Worm (Caenorhabditis elegans) whole organism, L4 larva: ENCODE data around the gene dna-2.

Experiments used
- F10B5.3 ChIP-seq: sonication (generic microtip); optimal IDR thresholded peaks from 2 replicates; lab custom pipeline; 2016; ENCODE audit warnings: mild to moderate bottlenecking, missing genetic modification characterization, missing compliant biosample characterization
- F49E8.2 ChIP-seq: sonication (generic microtip); optimal IDR thresholded peaks from 2 replicates; lab custom pipeline; 2016; ENCODE audit warnings: missing compliant biosample characterization, mild to moderate bottlenecking, missing genetic modification characterization, borderline replicate concordance
- Y105C5A.15 ChIP-seq: fragments of 200-800 bp; sonication (Bioruptor generic); IDR thresholded peaks from 2 replicates; pipeline ENCODE4 v1.3.6; 2022; ENCODE audit warnings: missing genetic modification characterization, missing compliant biosample characterization
- Y48G9A.11 ChIP-seq: fragments of 200-800 bp; sonication (Bioruptor generic); IDR thresholded peaks from 2 replicates; pipeline ENCODE4 v1.3.6; 2022; ENCODE audit warnings: missing genetic modification reagents, missing genetic modification characterization, missing compliant biosample characterization
- aha-1 ChIP-seq: fragments of 150-350 bp; peaks from one replicate; lab custom pipeline; 2014; ENCODE audit warnings: missing biosample characterization, missing genetic modification characterization
- ama-1 ChIP-seq: fragments of 150-350 bp; optimal IDR thresholded peaks from 2 replicates; lab custom pipeline; 2014; ENCODE audit warnings: inconsistent platforms, mixed read lengths
- arid-1 ChIP-seq: fragments of 200-800 bp; sonication (Bioruptor generic); conservative IDR thresholded peaks from 2 replicates; pipeline ENCODE4 v1.3.6; 2022; ENCODE audit warnings: missing genetic modification reagents, missing genetic modification characterization, missing compliant biosample characterization
- ceh-44 ChIP-seq: fragments of 200-800 bp; sonication (Bioruptor generic); IDR thresholded peaks from 2 replicates; pipeline ENCODE4 v1.3.6; 2022; ENCODE audit warnings: missing genetic modification reagents, missing genetic modification characterization, missing compliant biosample characterization
- ceh-62 ChIP-seq: sonication (generic microtip); optimal IDR thresholded peaks from 2 replicates; lab custom pipeline; 2017; ENCODE audit warnings: missing biosample characterization, missing genetic modification characterization
- daf-12 ChIP-seq: fragments of 150-350 bp; optimal IDR thresholded peaks from 2 replicates; lab custom pipeline; 2014; ENCODE audit warnings: missing biosample characterization, missing genetic modification reagents, missing genetic modification characterization
- dmd-9 ChIP-seq: fragments of 200-800 bp; sonication (Bioruptor generic); IDR thresholded peaks from 2 replicates; pipeline ENCODE4 v1.3.6; 2022; ENCODE audit warnings: missing genetic modification reagents, missing genetic modification characterization, missing compliant biosample characterization
- duxl-1 ChIP-seq: sonication (generic microtip); optimal IDR thresholded peaks from 2 replicates; lab custom pipeline; 2016; ENCODE audit warnings: mild to moderate bottlenecking, missing genetic modification characterization, moderate library complexity, missing compliant biosample characterization; ENCODE audit not compliant: poor library complexity
- dve-1 ChIP-seq: sonication (generic microtip); optimal IDR thresholded peaks from 2 replicates; lab custom pipeline; 2017; ENCODE audit warnings: antibody characterized with exemption, mild to moderate bottlenecking, missing genetic modification characterization, missing compliant biosample characterization; ENCODE audit not compliant: insufficient read depth
- egl-43 ChIP-seq: fragments of 200-800 bp; sonication (Bioruptor generic); IDR thresholded peaks from 2 replicates; pipeline ENCODE4 v1.3.6; 2022; ENCODE audit warnings: missing genetic modification reagents, missing genetic modification characterization, missing compliant biosample characterization
- hmg-1.1 ChIP-seq: fragments of 200-800 bp; sonication (Bioruptor generic); IDR thresholded peaks from 2 replicates; pipeline ENCODE4 v1.3.6; 2022; ENCODE audit warnings: missing genetic modification reagents, missing genetic modification characterization, missing compliant biosample characterization
- jun-1 ChIP-seq: fragments of 150-350 bp; optimal IDR thresholded peaks from 2 replicates; lab custom pipeline; 2014; ENCODE audit warnings: missing biosample characterization, missing genetic modification reagents, missing genetic modification characterization
- lin-13 ChIP-seq: fragments of 150-350 bp; optimal IDR thresholded peaks from 2 replicates; lab custom pipeline; 2014; ENCODE audit warnings: missing biosample characterization, missing genetic modification reagents, missing genetic modification characterization
- lin-38 ChIP-seq: fragments of 200-800 bp; sonication (Bioruptor generic); IDR thresholded peaks from 2 replicates; pipeline ENCODE4 v1.3.6; 2022; ENCODE audit warnings: missing genetic modification reagents, missing genetic modification characterization, missing compliant biosample characterization
- lir-3 ChIP-seq: sonication (generic microtip); optimal IDR thresholded peaks from 2 replicates; lab custom pipeline; 2016; ENCODE audit warnings: mild to moderate bottlenecking, missing genetic modification characterization, missing compliant biosample characterization
- lsy-2 ChIP-seq, 2 experiments: fragments of 150-350 bp in 1 of 2; sonication (generic microtip) in 1 of 2; optimal IDR thresholded peaks; 2 replicates each; lab custom pipeline; 2014 to 2017; ENCODE audit warnings: missing biosample characterization in 2 of 2, missing genetic modification characterization in 2 of 2
- madf-5 ChIP-seq, 2 experiments: fragments of 200-800 bp; sonication (Bioruptor generic); IDR thresholded peaks; 2 replicates each; pipeline ENCODE4 v1.3.6; 2022; ENCODE audit warnings: missing compliant biosample characterization in 2 of 2, missing genetic modification characterization in 2 of 2
- madf-9 ChIP-seq: fragments of 200-800 bp; sonication (Bioruptor generic); conservative IDR thresholded peaks from 2 replicates; pipeline ENCODE4 v1.3.6; 2022; ENCODE audit warnings: missing genetic modification reagents, missing genetic modification characterization, missing compliant biosample characterization
- mes-2 ChIP-seq: sonication (generic microtip); optimal IDR thresholded peaks from 2 replicates; lab custom pipeline; 2016; ENCODE audit warnings: missing genotype, mild to moderate bottlenecking, missing genetic modification characterization, missing compliant biosample characterization; ENCODE audit not compliant: poor library complexity, severe bottlenecking
- mxl-2 ChIP-seq: fragments of 200-800 bp; sonication (Bioruptor generic); conservative IDR thresholded peaks from 2 replicates; pipeline ENCODE4 v1.3.6; 2022; ENCODE audit warnings: missing genetic modification reagents, missing genetic modification characterization, missing compliant biosample characterization
- nhr-11 ChIP-seq: fragments of 150-350 bp; optimal IDR thresholded peaks from 2 replicates; lab custom pipeline; 2014; ENCODE audit warnings: missing biosample characterization, missing genetic modification characterization
- nhr-237 ChIP-seq: sonication (generic microtip); optimal IDR thresholded peaks from 2 replicates; lab custom pipeline; 2017; ENCODE audit warnings: missing biosample characterization, missing genetic modification characterization
- pha-4 ChIP-seq, 2 experiments: fragments of 150-350 bp in 1 of 2; fragments of 200-800 bp in 1 of 2; sonication (Bioruptor generic) in 1 of 2; IDR thresholded peaks in 1 of 2; optimal IDR thresholded peaks in 1 of 2; 2 replicates each; pipeline versions ENCODE4 v1.3.6 to Lab custom; 2014 to 2022; ENCODE audit warnings: missing genetic modification characterization in 2 of 2, missing genetic modification reagents in 2 of 2, missing biosample characterization in 1 of 2, missing compliant biosample characterization in 1 of 2
- php-3 ChIP-seq: fragments of 200-800 bp; sonication (Bioruptor generic); IDR thresholded peaks from 2 replicates; pipeline ENCODE4 v1.3.6; 2022; ENCODE audit warnings: missing genetic modification reagents, missing genetic modification characterization, missing compliant biosample characterization
- pqm-1 ChIP-seq: sonication (generic microtip); optimal IDR thresholded peaks from 2 replicates; lab custom pipeline; 2017; ENCODE audit warnings: missing biosample characterization, missing genetic modification characterization
- saeg-2 ChIP-seq: fragments of 200-800 bp; sonication (Bioruptor generic); IDR thresholded peaks from 2 replicates; pipeline ENCODE4 v1.3.6; 2022; ENCODE audit warnings: missing genetic modification reagents, missing genetic modification characterization, missing compliant biosample characterization
- set-16 ChIP-seq: fragments of 200-800 bp; sonication (Bioruptor generic); IDR thresholded peaks from 2 replicates; pipeline ENCODE4 v1.3.6; 2022; ENCODE audit warnings: missing genetic modification reagents, missing genetic modification characterization, missing compliant biosample characterization
- snpc-1.2 ChIP-seq: fragments of 200-800 bp; sonication (Bioruptor generic); IDR thresholded peaks from 2 replicates; pipeline ENCODE4 v1.3.6; 2022; ENCODE audit warnings: missing genetic modification reagents, missing genetic modification characterization, missing compliant biosample characterization
- tra-1 ChIP-seq: fragments of 200-800 bp; sonication (Bioruptor generic); IDR thresholded peaks from 2 replicates; pipeline ENCODE4 v1.3.6; 2022; ENCODE audit warnings: missing genetic modification reagents, missing genetic modification characterization, missing compliant biosample characterization
- unc-130 ChIP-seq: sonication (generic microtip); optimal IDR thresholded peaks from 2 replicates; lab custom pipeline; 2016; ENCODE audit warnings: missing genetic modification reagents, missing genetic modification characterization, missing compliant biosample characterization
- unc-62 ChIP-seq, 3 experiments: fragments of 150-350 bp in 1 of 3; sonication (generic microtip); optimal IDR thresholded peaks in 2 of 3; peaks in 1 of 3; 1 replicate in 1 of 3; 2 replicates in 2 of 3; lab custom pipeline; 2014 to 2017; ENCODE audit warnings: missing biosample characterization in 3 of 3, missing genetic modification characterization in 3 of 3, missing genetic modification reagents in 3 of 3, missing genotype in 1 of 3
- zfp-3 ChIP-seq: fragments of 200-800 bp; sonication (Bioruptor generic); conservative IDR thresholded peaks from 2 replicates; pipeline ENCODE4 v1.3.6; 2022; ENCODE audit warnings: missing genetic modification reagents, missing genetic modification characterization, missing compliant biosample characterization
- zip-11 ChIP-seq: fragments of 200-800 bp; sonication (Bioruptor generic); IDR thresholded peaks from 2 replicates; pipeline ENCODE4 v1.3.6; 2022; ENCODE audit warnings: missing genetic modification characterization, missing compliant biosample characterization

Gene dna-2

DNA sequence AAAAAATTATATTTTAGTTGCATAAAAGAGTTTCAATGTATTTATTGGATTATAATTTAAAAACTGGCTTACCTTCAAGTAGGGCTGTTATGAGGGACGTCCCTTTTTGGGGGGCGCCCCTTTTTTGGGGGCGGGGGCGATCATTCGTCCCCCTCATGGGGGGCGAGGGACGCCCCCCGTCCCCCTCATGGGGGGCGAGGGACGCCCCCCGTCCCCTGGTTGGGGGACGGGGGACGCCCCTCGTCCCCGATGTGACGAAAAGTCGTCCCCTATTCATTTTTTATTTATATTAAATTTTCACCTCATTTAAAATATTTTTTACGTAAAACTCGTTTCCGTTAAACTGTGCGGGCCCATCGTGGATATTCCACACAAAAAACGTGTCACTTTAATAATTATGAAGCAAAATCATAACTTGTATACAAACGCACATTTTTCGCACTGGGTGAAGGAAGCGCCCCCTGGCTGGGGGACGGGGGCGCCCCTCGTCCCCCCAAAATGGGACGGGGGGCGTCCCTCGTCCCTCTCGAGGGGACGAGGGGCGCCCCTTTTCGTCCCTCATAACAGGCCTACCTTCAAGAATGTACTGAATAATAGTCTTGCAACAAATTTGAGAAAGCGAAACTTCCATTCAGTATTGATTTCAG lies 12.6 kb upstream of the dna-2 start:
- TF ChIP-seq pqm-1 (tag; lab: Kevin White, UChicago), result no peak
- TF ChIP-seq set-16 (GFP tag; lab: Robert Waterston, UW), result peak; percentile 97
- peak; percentile 98; the same call in 1 of the 2 replicates for TF ChIP-seq pha-4 (GFP tag; IDR thresholded peaks at IDR 0.05; lab: Robert Waterston, UW)
- no peak for TF ChIP-seq pha-4 (tag; optimal IDR thresholded peaks at IDR 0.05; lab: Kevin White, UChicago)

DNA sequence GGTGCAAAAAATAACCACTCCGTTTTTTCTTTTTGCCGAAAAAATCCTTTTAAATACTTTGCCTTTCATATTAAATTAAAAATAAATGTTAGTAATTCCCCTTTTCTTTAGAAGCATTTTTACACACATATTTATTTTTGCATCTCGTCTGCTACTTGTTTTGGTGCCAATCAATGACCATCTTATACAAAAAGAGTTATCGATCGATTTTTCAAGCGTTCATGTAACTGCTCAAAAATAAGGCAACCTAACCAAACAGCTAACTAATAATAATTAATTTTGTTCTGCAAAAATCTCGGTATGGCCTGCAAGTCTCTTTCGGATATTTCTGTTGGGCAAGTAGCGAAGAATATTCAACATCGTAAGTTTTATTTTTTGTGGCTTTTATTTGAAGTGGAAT lies 11.8 kb upstream of the dna-2 start, which contains the start of gene F44E5.2:
Gene F44E5.2, plus strand, starts transcription at position 301 of the 400 bp plus-strand sequence.
- TF ChIP-seq madf-9 (GFP tag; lab: Robert Waterston, UW), result no peak
- peak in 1 of 2 experiments; percentile 43 for TF ChIP-seq unc-62 (GFP tag; optimal IDR thresholded peaks at IDR 0.05 in 1 of 2; lab: Kevin White, UChicago)
- TF ChIP-seq unc-62 (tag; optimal IDR thresholded peaks at IDR 0.05; lab: Kevin White, UChicago), result no peak

DNA sequence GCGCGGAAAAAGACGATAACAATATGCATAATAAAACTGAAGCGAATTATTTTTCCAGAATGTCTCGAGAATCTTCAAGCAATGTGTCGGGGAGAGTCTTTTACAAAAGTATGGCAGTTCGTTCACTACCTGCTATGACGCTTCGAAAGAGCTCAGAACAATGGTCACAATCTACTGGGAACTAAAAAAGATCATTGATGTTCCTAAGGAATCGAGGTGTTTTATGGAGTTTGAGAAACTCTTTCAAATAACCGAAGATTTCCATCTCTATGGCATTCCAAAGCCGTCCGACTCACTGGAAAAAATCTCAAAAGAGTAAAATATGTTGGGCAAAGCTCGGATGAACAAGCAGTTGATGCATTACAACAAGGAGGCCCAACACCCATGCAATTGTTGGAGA lies 5.9 kb upstream of the dna-2 start, which contains the start of gene F44E5.15:
Gene F44E5.15, plus strand, starts transcription at position 301 of the 400 bp plus-strand sequence.
- TF ChIP-seq aha-1, result peak; percentile 20
- TF ChIP-seq arid-1, result no peak

DNA sequence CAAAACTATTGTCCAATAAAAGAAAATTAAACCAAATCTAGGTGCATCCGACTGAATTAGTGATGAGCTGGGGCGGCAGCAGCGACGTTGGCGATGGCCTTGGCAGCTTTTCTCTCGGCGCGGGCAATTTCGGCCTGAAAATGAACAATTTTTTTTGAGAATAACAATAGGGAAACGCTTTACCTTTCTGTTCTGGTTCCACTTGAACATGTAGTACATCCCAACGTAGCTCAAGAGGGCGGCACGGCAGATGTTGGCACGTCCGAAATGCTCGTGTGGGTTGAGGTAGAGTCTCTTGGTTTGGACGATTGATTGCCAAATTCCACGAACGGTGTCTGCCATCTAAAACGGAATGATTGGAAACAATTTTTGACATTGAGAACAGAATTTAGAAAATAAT lies 4.0 kb upstream of the dna-2 start, which contains the start of gene F44E5.1:
Gene F44E5.1, minus strand, starts transcription at position 342 of the 400 bp plus-strand sequence.
- TF ChIP-seq hmg-1.1 (GFP tag; lab: Robert Waterston, UW), result 0 out of 2 replicates have a peak, but pooled peaks have one; percentile 11
- no peak for TF ChIP-seq lin-13 (GFP tag; lab: Kevin White, UChicago)
- TF ChIP-seq mes-2 (tag; lab: Kevin White, UChicago), result peak; percentile 9
- peak; percentile 62; the same call in 1 of the 2 replicates for TF ChIP-seq php-3 (GFP tag; lab: Robert Waterston, UW)
- TF ChIP-seq lin-38 (GFP tag; lab: Robert Waterston, UW), result peak; percentile 46
- peak; percentile 86 for TF ChIP-seq ama-1 (lab: Kevin White, UChicago)
- peak; percentile 59; the same call in 1 of the 2 replicates for TF ChIP-seq zfp-3 (GFP tag; lab: Robert Waterston, UW)
- no peak for TF ChIP-seq saeg-2
- TF ChIP-seq, all 104 proteins: peak for 6

DNA sequence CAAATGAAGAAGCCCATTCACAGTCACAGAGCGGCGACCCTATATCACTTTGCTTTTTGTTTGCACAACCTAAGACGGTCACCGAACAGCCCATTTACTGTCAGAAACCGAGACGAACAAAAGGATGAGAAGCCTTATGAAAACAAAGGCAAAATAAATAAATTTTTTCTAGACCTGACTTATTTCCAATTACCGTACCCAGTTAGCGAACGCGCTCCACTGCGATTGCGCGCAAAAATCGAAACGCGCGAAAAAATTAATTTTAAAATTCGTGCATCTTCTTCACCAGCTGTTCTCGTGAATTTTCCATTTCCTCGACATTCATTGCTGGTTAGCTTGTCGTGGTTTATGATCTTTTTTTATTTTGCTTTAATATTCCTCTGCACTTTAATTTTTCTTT lies 4.3 kb downstream of the dna-2 start, which contains the start of gene F43G6.16:
Gene F43G6.16, minus strand, starts transcription at position 141 of the 400 bp plus-strand sequence.
- peak; percentile 75; the same call in 1 of the 2 replicates for TF ChIP-seq ceh-44 (GFP tag; lab: Robert Waterston, UW)
- TF ChIP-seq dve-1 (tag; lab: Kevin White, UChicago), result no peak
- no peak for TF ChIP-seq tra-1
- TF ChIP-seq lsy-2 (tag; optimal IDR thresholded peaks at IDR 0.05; lab: Kevin White, UChicago), result peak in 1 of 2 experiments; percentile 94
- no peak for TF ChIP-seq nhr-11 (tag; lab: Kevin White, UChicago)
- TF ChIP-seq jun-1 (tag; lab: Kevin White, UChicago), result no peak
- TF ChIP-seq unc-130 (GFP tag; lab: Kevin White, UChicago), result peak; percentile 87
- peak; percentile 73 for TF ChIP-seq Y48G9A.11 (GFP tag; lab: Robert Waterston, UW)
- TF ChIP-seq Y105C5A.15, result no peak
- peak; percentile 98 for TF ChIP-seq lin-38 (GFP tag; lab: Robert Waterston, UW)
- no peak for TF ChIP-seq zip-11 (GFP tag; lab: Robert Waterston, UW)
- TF ChIP-seq nhr-237, result no peak
- no peak for TF ChIP-seq pqm-1 (tag; lab: Kevin White, UChicago)
- TF ChIP-seq lir-3 (tag; lab: Kevin White, UChicago), result no peak
- no peak for TF ChIP-seq F10B5.3 (tag; lab: Kevin White, UChicago)
- TF ChIP-seq ceh-62 (tag; lab: Kevin White, UChicago), result no peak
- no peak for TF ChIP-seq madf-5 (GFP tag; IDR thresholded peaks at IDR 0.05; lab: Robert Waterston, UW)
- no peak for TF ChIP-seq mxl-2
- no peak for TF ChIP-seq daf-12 (tag; lab: Kevin White, UChicago)
- peak; percentile 46; the same call in 1 of the 2 replicates for TF ChIP-seq snpc-1.2 (GFP tag; lab: Robert Waterston, UW)
- TF ChIP-seq mes-2 (tag; lab: Kevin White, UChicago), result peak; percentile 50
- TF ChIP-seq egl-43 (GFP tag; lab: Robert Waterston, UW), result no peak
- peak; percentile 19 for TF ChIP-seq duxl-1 (tag; lab: Kevin White, UChicago)
- peak; percentile 90 for TF ChIP-seq F49E8.2 (tag; lab: Kevin White, UChicago)
- no peak for TF ChIP-seq dmd-9 (GFP tag; lab: Robert Waterston, UW)
